Worm (Caenorhabditis elegans): ENCODE results near the gene dod-19.

DNA sequence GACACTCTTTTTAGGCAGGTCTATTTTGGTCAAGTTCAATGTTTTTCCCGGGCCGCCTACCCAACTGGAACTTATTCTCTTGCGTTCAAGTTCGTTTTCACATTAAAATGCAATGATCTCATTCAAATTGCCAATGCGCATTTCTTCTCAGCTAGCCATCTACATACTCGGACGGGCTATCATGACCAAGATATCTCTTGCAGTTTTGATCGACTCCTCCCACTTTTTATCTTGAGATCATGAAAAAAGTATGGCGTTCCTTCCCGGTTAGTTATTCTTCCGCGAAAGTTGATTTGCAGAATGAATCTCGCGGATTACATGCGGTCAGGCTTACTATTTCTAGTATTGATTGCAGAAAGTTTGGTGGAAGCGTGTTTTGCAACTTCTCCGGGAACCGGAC, 19.3 kb upstream of the dod-19 start, which contains the start of gene B0554.2:
- TF ChIP-seq flt-1 (GFP tag; IDR thresholded peaks at IDR 0.05) (no peak), tab-1 (GFP tag; IDR thresholded peaks at IDR 0.05) (no peak), cog-1 (tag; optimal IDR thresholded peaks at IDR 0.05) (no peak), T22C8.4 (GFP tag; IDR thresholded peaks at IDR 0.05) (no peak), ztf-29 (GFP tag; IDR thresholded peaks at IDR 0.05) (no peak), med-1 (GFP tag; optimal IDR thresholded peaks at IDR 0.05; ENCODE audit: insufficient read depth) (no peak), ztf-23 (GFP tag; IDR thresholded peaks at IDR 0.05) (no peak)

Data from whole organism, midembryonic.